Fruit fly (Drosophila melanogaster) whole organism, embryonic: Measurements from ENCODE around the gene CG43880.

Source experiments
- Bdp1 ChIP-seq: fragments of 200-800 bp; sonication (Bioruptor generic); optimal IDR thresholded peaks from 3 replicates; lab custom pipeline; 2016; ENCODE audit warnings: missing biosample characterization, missing genetic modification characterization
- CG10147 ChIP-seq: fragments of 200-800 bp; sonication (Bioruptor generic); optimal IDR thresholded peaks from 2 replicates; lab custom pipeline; 2019; ENCODE audit warnings: missing biosample characterization, mild to moderate bottlenecking, missing genetic modification characterization, moderate library complexity
- CG1024 ChIP-seq: fragments of 200-800 bp; sonication (Bioruptor generic); IDR thresholded peaks from 2 replicates; pipeline ENCODE4 v1.3.6; 2022; ENCODE audit warnings: missing biosample characterization, missing genetic modification characterization
- CG10654 ChIP-seq: fragments of 200-800 bp; sonication (Bioruptor generic); optimal IDR thresholded peaks from 2 replicates; lab custom pipeline; 2016; ENCODE audit warnings: missing biosample characterization, missing genetic modification characterization
- CG11695 ChIP-seq: fragments of 200-800 bp; sonication (Bioruptor generic); IDR thresholded peaks from 3 replicates; pipeline ENCODE4 v1.3.6; 2022; ENCODE audit warnings: missing biosample characterization, missing genetic modification characterization
- CG12219 ChIP-seq: fragments of 200-800 bp; sonication (Bioruptor generic); optimal IDR thresholded peaks from 3 replicates; lab custom pipeline; 2018; ENCODE audit warnings: missing biosample characterization, mild to moderate bottlenecking, missing genetic modification characterization
- CG13775 ChIP-seq: fragments of 200-800 bp; sonication (Bioruptor generic); optimal IDR thresholded peaks from 3 replicates; lab custom pipeline; 2017; ENCODE audit warnings: missing biosample characterization, mild to moderate bottlenecking, missing genetic modification characterization
- CG15696 ChIP-seq: fragments of 200-800 bp; sonication (Bioruptor generic); optimal IDR thresholded peaks from 2 replicates; lab custom pipeline; 2019; ENCODE audit warnings: missing biosample characterization, mild to moderate bottlenecking, missing genetic modification characterization, moderate library complexity
- CG17385 ChIP-seq: fragments of 200-800 bp; sonication (Bioruptor generic); optimal IDR thresholded peaks from 3 replicates; lab custom pipeline; 2018; ENCODE audit warnings: missing biosample characterization, mild to moderate bottlenecking, missing genetic modification characterization
- CG17802 ChIP-seq: fragments of 200-800 bp; sonication (Bioruptor generic); optimal IDR thresholded peaks from 2 replicates; lab custom pipeline; 2018; ENCODE audit warnings: missing biosample characterization, mild to moderate bottlenecking, missing genetic modification characterization, moderate library complexity
- CG3281 ChIP-seq: fragments of 200-800 bp; sonication (Bioruptor generic); optimal IDR thresholded peaks from 3 replicates; lab custom pipeline; 2017; ENCODE audit warnings: missing biosample characterization, mild to moderate bottlenecking, missing genetic modification characterization
- CG33213 ChIP-seq: fragments of 200-800 bp; sonication (Bioruptor generic); optimal IDR thresholded peaks from 3 replicates; lab custom pipeline; 2016; ENCODE audit warnings: missing biosample characterization, missing genetic modification characterization
- CG3995 ChIP-seq: fragments of 200-800 bp; sonication (Bioruptor generic); optimal IDR thresholded peaks from 3 replicates; lab custom pipeline; 2016; ENCODE audit warnings: missing biosample characterization, missing genetic modification characterization
- CG4360 ChIP-seq: fragments of 200-800 bp; sonication (Bioruptor generic); IDR thresholded peaks from 2 replicates; pipeline ENCODE4 v1.3.6; 2022; ENCODE audit warnings: missing biosample characterization, missing genetic modification characterization
- CG4730 ChIP-seq: fragments of 200-800 bp; sonication (Bioruptor generic); IDR thresholded peaks from 2 replicates; pipeline ENCODE4 v1.3.6; 2022; ENCODE audit warnings: missing biosample characterization, missing genetic modification characterization
- CG6689 ChIP-seq: fragments of 200-800 bp; sonication (Bioruptor generic); IDR thresholded peaks from 2 replicates; pipeline ENCODE4 v1.3.6; 2022; ENCODE audit warnings: missing biosample characterization, missing genetic modification characterization
- CG6813 ChIP-seq: fragments of 200-800 bp; sonication (Bioruptor generic); optimal IDR thresholded peaks from 2 replicates; lab custom pipeline; 2017; ENCODE audit warnings: missing biosample characterization, missing genetic modification characterization, mild to moderate bottlenecking, moderate library complexity, missing genetic modification reagents
- CG9215 ChIP-seq: fragments of 200-800 bp; sonication (Bioruptor generic); IDR thresholded peaks from 2 replicates; pipeline ENCODE4 v1.3.6; 2022; ENCODE audit warnings: missing biosample characterization, missing genetic modification characterization
- Camta ChIP-seq: fragments of 200-800 bp; sonication (Bioruptor generic); optimal IDR thresholded peaks from 2 replicates; lab custom pipeline; 2016; ENCODE audit warnings: missing biosample characterization, missing genetic modification characterization
- Dip3 ChIP-seq: fragments of 200-800 bp; sonication (Bioruptor generic); optimal IDR thresholded peaks from 3 replicates; lab custom pipeline; 2016; ENCODE audit warnings: missing biosample characterization, missing genetic modification characterization
- Dref ChIP-seq: fragments of 200-800 bp; sonication (Bioruptor generic); IDR thresholded peaks from 2 replicates; pipeline ENCODE4 v1.3.6; 2022; ENCODE audit warnings: missing biosample characterization, missing genetic modification characterization
- E2f1 ChIP-seq: fragments of 200-800 bp; sonication (Bioruptor generic); IDR thresholded peaks from 2 replicates; pipeline ENCODE4 v1.3.6; 2022; ENCODE audit warnings: missing biosample characterization, missing genetic modification characterization
- Lhr ChIP-seq: fragments of 200-800 bp; sonication (Bioruptor generic); optimal IDR thresholded peaks from 3 replicates; lab custom pipeline; 2017; ENCODE audit warnings: mild to moderate bottlenecking, missing biosample characterization, missing genetic modification reagents, missing genetic modification characterization
- Mrtf ChIP-seq: fragments of 200-800 bp; sonication (Bioruptor generic); IDR thresholded peaks from 3 replicates; pipeline ENCODE4 v1.3.6; 2022; ENCODE audit warnings: missing biosample characterization, missing genetic modification characterization
- Nf-YC ChIP-seq: fragments of 200-800 bp; optimal IDR thresholded peaks from 3 replicates; lab custom pipeline; 2019; ENCODE audit warnings: missing biosample characterization, mild to moderate bottlenecking, missing genetic modification characterization, moderate library complexity
- NfI ChIP-seq: fragments of 200-800 bp; sonication (Bioruptor generic); optimal IDR thresholded peaks from 3 replicates; lab custom pipeline; 2018; ENCODE audit warnings: missing biosample characterization, mild to moderate bottlenecking, missing genetic modification characterization, moderate library complexity
- Pdp1 ChIP-seq, 2 experiments: fragments of 200-800 bp; sonication (Bioruptor generic); optimal IDR thresholded peaks; 3 replicates each; lab custom pipeline; 2016; ENCODE audit warnings: missing biosample characterization in 2 of 2, missing genetic modification characterization in 2 of 2, mild to moderate bottlenecking in 1 of 2, moderate library complexity in 1 of 2
- Sry-β ChIP-seq: fragments of 200-800 bp; sonication (Bioruptor generic); optimal IDR thresholded peaks from 2 replicates; lab custom pipeline; 2018; ENCODE audit warnings: missing biosample characterization, mild to moderate bottlenecking, missing genetic modification characterization, moderate library complexity
- Ssrp ChIP-seq: fragments of 200-800 bp; sonication (Bioruptor generic); optimal IDR thresholded peaks from 2 replicates; lab custom pipeline; 2018; ENCODE audit warnings: missing biosample characterization, mild to moderate bottlenecking, missing genetic modification characterization, moderate library complexity
- Stat92E ChIP-seq, 3 experiments: fragments of >200 bp in 2 of 3; fragments of 200-800 bp in 1 of 3; sonication (Bioruptor generic) in 1 of 3; optimal IDR thresholded peaks; 2 replicates each; lab custom pipeline; 2017 to 2019; ENCODE audit warnings: missing biosample characterization in 3 of 3, missing genetic modification characterization in 3 of 3, mild to moderate bottlenecking in 1 of 3, moderate library complexity in 1 of 3
- crol ChIP-seq: fragments of 200-800 bp; sonication (Bioruptor generic); IDR thresholded peaks from 2 replicates; pipeline ENCODE4 v1.3.6; 2022; ENCODE audit warnings: missing biosample characterization, missing genetic modification characterization
- ewg ChIP-seq: fragments of 200-800 bp; sonication (Bioruptor generic); optimal IDR thresholded peaks from 3 replicates; lab custom pipeline; 2017; ENCODE audit warnings: mild to moderate bottlenecking, missing biosample characterization, missing genetic modification reagents, missing genetic modification characterization
- grau ChIP-seq: fragments of 200-800 bp; optimal IDR thresholded peaks from 3 replicates; lab custom pipeline; 2019; ENCODE audit warnings: missing biosample characterization, mild to moderate bottlenecking, missing genetic modification characterization, moderate library complexity
- inv ChIP-seq: fragments of 200-800 bp; sonication (Bioruptor generic); IDR thresholded peaks from 2 replicates; pipeline ENCODE4 v1.3.6; 2022; ENCODE audit warnings: missing biosample characterization, missing genetic modification characterization; ENCODE audit not compliant: partially characterized antibody
- klu ChIP-seq: fragments of 200-800 bp; sonication (Bioruptor generic); IDR thresholded peaks from 2 replicates; pipeline ENCODE4 v1.3.6; 2022; ENCODE audit warnings: missing biosample characterization, missing genetic modification characterization
- kni ChIP-seq: fragments of 200-800 bp; sonication (Bioruptor generic); optimal IDR thresholded peaks from 3 replicates; lab custom pipeline; 2017; ENCODE audit warnings: mild to moderate bottlenecking, missing biosample characterization, missing genetic modification reagents, missing genetic modification characterization
- knrl ChIP-seq: fragments of 200-800 bp; sonication (Bioruptor generic); IDR thresholded peaks from 3 replicates; pipeline ENCODE4 v1.3.6; 2022; ENCODE audit warnings: missing biosample characterization, missing genetic modification characterization; ENCODE audit not compliant: partially characterized antibody
- onecut ChIP-seq: fragments of 200-800 bp; sonication (Bioruptor generic); IDR thresholded peaks from 2 replicates; pipeline ENCODE4 v1.3.6; 2022; ENCODE audit warnings: missing biosample characterization, missing genetic modification characterization
- stc ChIP-seq: fragments of 200-800 bp; sonication (Bioruptor generic); IDR thresholded peaks from 2 replicates; pipeline ENCODE4 v1.3.6; 2022; ENCODE audit warnings: missing biosample characterization, missing genetic modification characterization
- stwl ChIP-seq: fragments of 200-800 bp; sonication (Bioruptor generic); optimal IDR thresholded peaks from 3 replicates; lab custom pipeline; 2018; ENCODE audit warnings: missing biosample characterization, mild to moderate bottlenecking, missing genetic modification characterization, moderate library complexity
- tio ChIP-seq: fragments of 200-800 bp; sonication (Bioruptor generic); optimal IDR thresholded peaks from 2 replicates; lab custom pipeline; 2017; ENCODE audit warnings: missing biosample characterization, missing genetic modification characterization, inconsistent platforms
- tna ChIP-seq: fragments of 200-800 bp; sonication (Bioruptor generic); IDR thresholded peaks from 2 replicates; pipeline ENCODE4 v1.3.6; 2022; ENCODE audit warnings: missing biosample characterization, missing genetic modification characterization; ENCODE audit not compliant: partially characterized antibody
- toy ChIP-seq: fragments of 200-800 bp; sonication (Bioruptor generic); IDR thresholded peaks from 2 replicates; pipeline ENCODE4 v1.3.6; 2022; ENCODE audit warnings: missing biosample characterization, missing genetic modification characterization
- wdn ChIP-seq: fragments of 200-800 bp; sonication (Bioruptor generic); IDR thresholded peaks from 2 replicates; pipeline ENCODE4 v1.3.6; 2022; ENCODE audit warnings: missing biosample characterization, missing genetic modification characterization
- wek ChIP-seq: fragments of 200-800 bp; sonication (Bioruptor generic); optimal IDR thresholded peaks from 3 replicates; lab custom pipeline; 2018; ENCODE audit warnings: missing biosample characterization, mild to moderate bottlenecking, missing genetic modification characterization, moderate library complexity

The CG43880 gene

dm6 chr3L:7914969-7915596, 31.0 kb downstream of the CG43880 start, which contains the start of gene Tmem43 (continued):
- TF ChIP-seq Dip3 (GFP tag; lab: Kevin White, UChicago) (no peak), CG3995 (GFP tag; lab: Kevin White, UChicago) (no peak), onecut (GFP tag; lab: Robert Waterston, UW) (no peak), CG13775 (GFP tag; lab: Kevin White, UChicago) (no peak), toy (GFP tag; lab: Robert Waterston, UW) (no peak), crol (GFP tag; lab: Robert Waterston, UW) (no peak), Lhr (GFP tag; lab: Kevin White, UChicago) (peak; percentile 35), grau (tag; lab: Kevin White, UChicago) (no peak), ewg (GFP tag; lab: Kevin White, UChicago) (no peak)

- TF ChIP-seq CG10654 (GFP tag; lab: Kevin White, UChicago) (no peak), tio (GFP tag; lab: Kevin White, UChicago) (no peak), Stat92E (GFP tag; optimal IDR thresholded peaks at IDR 0.05; lab: Kevin White, UChicago) (no peak), tna (peak; percentile 67), Mrtf (GFP tag; lab: Robert Waterston, UW) (no peak), CG12219 (GFP tag; lab: Kevin White, UChicago) (peak; percentile 39), CG9215 (GFP tag; lab: Robert Waterston, UW) (no peak), NfI (GFP tag; lab: Kevin White, UChicago) (no peak), klu (GFP tag; lab: Robert Waterston, UW) (no peak), E2f1 (GFP tag; lab: Robert Waterston, UW) (peak; percentile 54), wdn (GFP tag; lab: Robert Waterston, UW) (peak; percentile 52; the same call in 1 of the 2 replicates), CG4730 (GFP tag; lab: Robert Waterston, UW) (peak; percentile 17; the same call in 1 of the 2 replicates), Bdp1 (GFP tag; lab: Kevin White, UChicago) (peak; percentile 8), stc (GFP tag; lab: Robert Waterston, UW) (peak; percentile 50; the same call in 1 of the 2 replicates), wek (GFP tag; lab: Kevin White, UChicago) (peak; percentile 97), Camta (peak; percentile 24), CG15696 (tag; lab: Kevin White, UChicago) (peak; percentile 40), Sry-β (GFP tag; lab: Kevin White, UChicago) (no peak), Dref (GFP tag; lab: Robert Waterston, UW) (peak; percentile 89), CG4360 (GFP tag; lab: Robert Waterston, UW) (peak; percentile 99), knrl (peak; percentile 63), CG33213 (GFP tag; lab: Kevin White, UChicago) (peak; percentile 49), kni (GFP tag; lab: Kevin White, UChicago) (no peak), Nf-YC (tag; lab: Kevin White, UChicago) (peak; percentile 50), CG10147 (peak; percentile 37), inv (GFP tag; lab: Robert Waterston, UW) (peak; percentile 73), CG11695 (peak; percentile 70; the same call in 2 of the 3 replicates), Pdp1 (GFP tag; optimal IDR thresholded peaks at IDR 0.05; lab: Kevin White, UChicago) (peak; percentile 9 to 88), CG3281 (GFP tag; lab: Kevin White, UChicago) (peak; percentile 52), onecut (GFP tag; lab: Robert Waterston, UW) (peak; percentile 21; the same call in 1 of the 2 replicates), CG17385 (peak; percentile 22), Ssrp (tag; lab: Kevin White, UChicago) (peak; percentile 30), CG6689 (GFP tag; lab: Robert Waterston, UW) (peak; percentile 48; the same call in 1 of the 2 replicates), stwl (peak; percentile 78), CG17802 (tag; lab: Kevin White, UChicago) (no peak), CG1024 (GFP tag; lab: Robert Waterston, UW) (0 out of 2 replicates have a peak, but pooled peaks have one; percentile 36), CG6813 (GFP tag; lab: Kevin White, UChicago) (no peak)
These were observed 34.2 kb downstream of the CG43880 start, which contains the start of the genes pbl and CG8281 for dm6 chr3L:7911765-7912556. Gene pbl, minus strand, starts transcription at chr3L:7911954. Gene CG8281, plus strand, starts transcription at chr3L:7912463.
